Worm (Caenorhabditis elegans): Measurements from ENCODE around the gene Y58A7A.4.

ce11 chrV:5046558-5046957 lies 38.2 kb downstream of the Y58A7A.4 start:
- TF ChIP-seq him-1 (tag; optimal IDR thresholded peaks at IDR 0.05) (no peak), W03F9.2 (tag; optimal IDR thresholded peaks at IDR 0.05) (no peak)
